Worm (Caenorhabditis elegans): ENCODE data around the gene T04H1.12.

Gene T04H1.12

DNA sequence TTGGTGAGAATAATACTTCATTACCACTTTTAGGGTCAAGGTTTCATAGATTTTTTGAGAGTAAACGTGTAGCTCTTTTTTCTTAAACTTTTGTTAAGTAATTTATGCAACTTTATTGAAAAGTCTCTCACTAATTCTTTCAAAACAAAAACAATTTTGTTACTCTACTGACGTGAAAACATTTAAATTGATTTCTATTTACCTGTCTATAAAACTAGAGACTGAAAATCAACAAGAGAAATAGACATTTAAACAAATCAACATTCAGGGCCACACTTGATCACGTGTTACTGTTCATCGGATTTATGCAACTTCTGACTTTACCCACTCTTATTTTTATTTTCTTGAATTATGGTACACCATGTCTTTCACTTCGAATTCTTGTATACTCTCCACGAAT, 955 bp downstream of the T04H1.12 start, which contains the start of gene ugt-55:
Gene ugt-55 (plus strand): TSS at position 301 of the 400 bp plus-strand sequence.
- TF ChIP-seq dao-5 (tag; optimal IDR thresholded peaks at IDR 0.05) = no peak
- no peak for TF ChIP-seq W03F9.2 (tag; optimal IDR thresholded peaks at IDR 0.05)
- no peak for TF ChIP-seq him-1 (tag; optimal IDR thresholded peaks at IDR 0.05)

DNA sequence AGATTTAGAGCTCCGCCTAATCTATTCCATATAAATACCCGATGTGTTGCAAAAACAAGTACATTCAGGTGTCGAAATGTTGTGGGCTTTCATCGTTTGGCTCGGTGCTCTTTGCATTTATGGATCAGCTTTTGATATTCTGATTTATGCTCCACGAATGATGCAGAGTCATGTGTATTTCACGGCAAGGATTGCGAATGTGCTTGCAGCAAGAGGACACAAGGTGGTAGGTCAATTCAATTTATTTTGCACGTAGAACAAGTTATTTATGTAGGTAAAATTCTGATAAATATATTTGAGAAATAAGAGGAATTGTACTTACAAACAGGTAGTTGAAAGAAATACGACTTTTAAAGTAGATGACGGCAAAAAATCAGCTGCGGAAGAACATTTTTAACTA, 3.5 kb downstream of the T04H1.12 start, which contains the start of gene ugt-56:
Gene ugt-56 (plus strand): TSS at position 61 of the 400 bp plus-strand sequence.
- TF ChIP-seq W03F9.2 (tag; optimal IDR thresholded peaks at IDR 0.05) = no peak
- no peak for TF ChIP-seq dao-5 (tag; optimal IDR thresholded peaks at IDR 0.05)
- TF ChIP-seq him-1 (tag; optimal IDR thresholded peaks at IDR 0.05) = no peak

DNA sequence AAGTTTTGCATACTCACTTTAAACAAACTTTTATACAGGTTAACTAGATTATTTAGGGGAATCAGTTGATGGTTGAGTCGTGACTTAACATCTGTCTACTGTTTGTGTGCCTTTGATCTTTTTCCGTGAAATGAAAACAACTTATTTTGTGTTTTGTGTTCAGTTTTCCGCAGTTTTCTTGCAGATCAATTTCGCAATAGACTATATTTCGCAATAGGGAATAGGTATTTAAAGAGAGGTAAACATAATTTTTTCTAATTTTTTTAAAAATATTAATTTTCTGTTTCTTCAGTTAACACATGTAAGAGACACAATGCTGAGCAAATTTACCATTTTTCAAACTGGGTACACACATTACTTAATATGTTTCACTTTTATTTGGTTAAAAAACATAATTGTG, 5.9 kb downstream of the T04H1.12 start, which contains the start of gene tbb-6:
Gene tbb-6 (plus strand): TSS at position 155 of the 400 bp plus-strand sequence.
- TF ChIP-seq him-1 (tag; optimal IDR thresholded peaks at IDR 0.05) = no peak
- TF ChIP-seq W03F9.2 (tag; optimal IDR thresholded peaks at IDR 0.05) = no peak
- no peak for TF ChIP-seq dao-5 (tag; optimal IDR thresholded peaks at IDR 0.05)

DNA sequence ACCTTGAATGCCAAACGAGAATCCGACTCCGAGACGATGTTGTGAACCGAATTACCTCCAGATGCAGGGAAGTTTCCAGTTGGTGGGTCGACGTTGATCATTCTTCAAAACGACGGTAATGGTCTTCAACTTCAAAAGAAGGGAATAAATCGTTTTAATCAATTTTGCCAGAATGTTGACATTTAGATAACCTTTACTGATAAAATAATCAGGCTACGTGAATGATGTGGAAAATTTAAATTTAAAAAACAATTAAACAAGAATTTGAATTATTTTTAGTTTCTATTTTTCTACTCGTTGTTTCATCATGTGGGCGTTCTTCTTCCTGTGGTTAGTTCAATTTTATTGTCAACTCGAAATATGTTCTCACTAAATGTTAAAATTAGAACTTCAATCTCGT, 8.3 kb downstream of the T04H1.12 start, which contains the start of gene ssp-35:
Gene ssp-35 (minus strand): TSS at position 101 of the 400 bp plus-strand sequence.
- no peak for TF ChIP-seq him-1 (tag; optimal IDR thresholded peaks at IDR 0.05)
- TF ChIP-seq W03F9.2 (tag; optimal IDR thresholded peaks at IDR 0.05) = no peak
- no peak for TF ChIP-seq dao-5 (tag; optimal IDR thresholded peaks at IDR 0.05)

DNA sequence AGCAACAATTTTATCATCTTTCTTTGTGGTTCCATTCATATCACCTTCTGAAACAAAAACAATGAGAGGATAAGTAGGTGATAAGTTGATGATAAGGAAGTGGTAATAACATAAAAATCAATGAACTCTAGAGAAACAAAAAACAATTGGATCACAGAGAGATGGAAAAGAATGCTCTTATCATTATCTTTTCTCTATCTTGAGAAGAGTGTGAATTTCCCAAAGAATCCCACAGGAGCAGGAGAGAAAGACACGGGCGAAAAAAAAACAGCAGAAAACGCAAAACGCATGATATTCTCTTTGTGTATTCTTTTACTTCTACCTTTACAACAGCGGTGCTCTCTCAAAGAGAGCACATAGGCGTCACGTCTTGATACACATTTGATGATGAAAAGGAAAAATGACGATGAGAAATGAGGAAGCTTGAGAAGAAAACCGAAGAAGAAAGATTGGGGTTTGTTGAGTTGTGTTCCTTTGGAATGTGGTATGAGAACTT, 13.9 kb downstream of the T04H1.12 start, which contains the start of gene twk-24:
Gene twk-24 (minus strand): TSS at position 51 of the 496 bp plus-strand sequence.
- TF ChIP-seq dao-5 (tag; optimal IDR thresholded peaks at IDR 0.05) (no peak), him-1 (tag; optimal IDR thresholded peaks at IDR 0.05) (no peak), W03F9.2 (tag; optimal IDR thresholded peaks at IDR 0.05) (no peak)

DNA sequence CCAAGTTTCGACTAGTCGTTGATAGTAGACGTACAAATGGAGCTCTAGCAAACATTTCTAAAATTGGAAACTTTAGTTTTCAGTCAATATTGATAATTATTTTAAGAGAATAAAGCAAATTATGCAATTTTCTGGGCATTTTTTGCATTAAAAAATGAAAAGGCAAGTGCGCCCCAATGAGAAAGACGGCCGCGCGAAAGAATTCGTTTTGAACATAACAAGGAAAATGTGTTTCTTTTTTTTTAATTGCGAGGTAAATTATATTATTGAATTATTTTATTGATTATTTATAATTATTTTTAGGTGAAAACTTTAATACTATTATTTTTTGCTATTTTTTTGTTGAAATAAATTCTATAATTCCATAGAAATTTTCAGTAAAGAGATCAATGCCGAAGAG, 16.1 kb downstream of the T04H1.12 start, which contains the start of the genes tsfm-1 and capg-2:
Gene tsfm-1 (minus strand): TSS at position 57 of the 400 bp plus-strand sequence.
Gene capg-2 (plus strand): TSS at position 379 of the 400 bp plus-strand sequence.
- TF ChIP-seq dao-5 (tag; optimal IDR thresholded peaks at IDR 0.05) = no peak
- TF ChIP-seq W03F9.2 (tag; optimal IDR thresholded peaks at IDR 0.05) = peak; percentile 19

DNA sequence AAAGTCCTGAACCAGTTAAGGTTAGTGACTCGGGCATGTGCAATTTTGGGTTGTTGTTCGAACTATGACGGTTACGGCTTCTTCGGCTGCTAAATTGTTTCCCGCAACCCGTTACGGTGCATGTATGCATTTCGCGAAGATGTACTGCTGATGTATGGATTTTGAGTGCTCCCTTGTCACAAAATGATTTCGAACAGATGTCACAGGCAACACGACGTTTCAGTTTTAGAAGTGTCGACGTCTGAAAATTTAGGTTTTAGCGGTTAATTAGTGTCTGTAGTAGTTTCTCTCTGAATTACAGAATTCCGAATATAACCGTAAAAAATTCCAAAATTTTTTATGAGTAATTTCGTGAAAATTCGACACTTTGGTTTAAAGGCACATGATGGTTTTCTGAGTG, 20.3 kb downstream of the T04H1.12 start:
- TF ChIP-seq W03F9.2 (tag; optimal IDR thresholded peaks at IDR 0.05) (no peak), dao-5 (tag; optimal IDR thresholded peaks at IDR 0.05) (no peak), him-1 (tag; optimal IDR thresholded peaks at IDR 0.05) (no peak)

DNA sequence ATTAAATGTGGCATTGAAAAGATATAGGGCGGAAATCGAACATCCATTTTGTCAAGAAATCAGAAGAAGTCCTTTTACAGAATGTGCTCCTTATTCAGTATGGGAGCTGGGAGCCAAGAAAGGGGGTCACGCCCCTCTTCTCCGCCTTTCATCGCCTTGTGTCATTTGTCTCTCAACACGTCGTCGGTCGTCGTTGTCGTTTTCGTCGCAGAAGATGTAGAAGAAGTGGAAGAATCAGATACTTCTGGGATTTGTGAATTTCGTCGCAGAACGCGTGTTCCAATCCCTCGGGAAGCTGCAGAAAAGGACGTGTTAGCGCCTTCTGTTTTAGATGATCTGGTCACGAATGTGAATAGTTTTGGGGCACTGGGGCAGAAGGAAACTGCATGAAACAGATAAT, 21.5 kb downstream of the T04H1.12 start, which contains the start of gene bnc-1:
Gene bnc-1 (minus strand): TSS at position 101 of the 400 bp plus-strand sequence.
- TF ChIP-seq him-1 (tag; optimal IDR thresholded peaks at IDR 0.05) (no peak), dao-5 (tag; optimal IDR thresholded peaks at IDR 0.05) (no peak), W03F9.2 (tag; optimal IDR thresholded peaks at IDR 0.05) (no peak)

DNA sequence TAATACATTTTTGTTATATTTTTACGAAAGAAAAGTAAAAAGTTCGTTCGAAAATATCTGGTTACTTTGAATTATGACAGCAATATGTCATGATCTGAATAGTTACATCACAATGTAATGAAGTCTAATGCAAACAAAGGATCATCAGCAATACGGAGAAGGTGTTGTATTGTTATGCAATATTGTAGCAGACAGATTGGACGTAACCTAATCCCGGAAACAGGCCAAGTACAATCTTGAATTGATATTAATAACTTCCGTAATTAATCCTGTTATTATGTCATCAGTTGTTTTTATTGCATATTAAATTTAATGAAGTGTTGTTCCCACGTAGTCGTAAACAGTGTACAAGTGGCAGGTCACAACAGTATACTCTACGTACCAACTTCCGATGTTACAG, 26.1 kb downstream of the T04H1.12 start:
- TF ChIP-seq W03F9.2 (tag; optimal IDR thresholded peaks at IDR 0.05) (no peak), dao-5 (tag; optimal IDR thresholded peaks at IDR 0.05) (no peak), him-1 (tag; optimal IDR thresholded peaks at IDR 0.05) (no peak)

DNA sequence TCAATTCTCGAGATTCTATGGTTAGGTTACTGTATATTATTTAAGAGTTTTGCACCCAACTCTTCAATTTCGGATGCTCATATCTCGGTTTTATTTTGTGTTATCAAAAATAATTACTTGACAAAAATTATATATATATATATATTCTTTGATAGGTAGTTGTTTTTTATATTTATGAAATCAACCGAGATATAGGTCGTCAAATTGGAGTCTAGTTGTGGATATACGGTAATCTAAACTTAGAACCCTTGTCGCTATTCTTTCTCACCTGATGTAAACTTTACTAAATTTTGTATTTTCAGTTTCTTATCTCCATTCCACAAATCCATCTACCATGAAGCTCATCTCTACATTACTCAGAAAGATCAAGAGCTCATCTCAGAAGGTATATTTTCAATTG, 27.7 kb downstream of the T04H1.12 start, which contains the start of gene F55C5.10:
Gene F55C5.10 (plus strand): TSS at position 301 of the 400 bp plus-strand sequence.
- TF ChIP-seq him-1 (tag; optimal IDR thresholded peaks at IDR 0.05) = no peak
- TF ChIP-seq W03F9.2 (tag; optimal IDR thresholded peaks at IDR 0.05) = no peak

DNA sequence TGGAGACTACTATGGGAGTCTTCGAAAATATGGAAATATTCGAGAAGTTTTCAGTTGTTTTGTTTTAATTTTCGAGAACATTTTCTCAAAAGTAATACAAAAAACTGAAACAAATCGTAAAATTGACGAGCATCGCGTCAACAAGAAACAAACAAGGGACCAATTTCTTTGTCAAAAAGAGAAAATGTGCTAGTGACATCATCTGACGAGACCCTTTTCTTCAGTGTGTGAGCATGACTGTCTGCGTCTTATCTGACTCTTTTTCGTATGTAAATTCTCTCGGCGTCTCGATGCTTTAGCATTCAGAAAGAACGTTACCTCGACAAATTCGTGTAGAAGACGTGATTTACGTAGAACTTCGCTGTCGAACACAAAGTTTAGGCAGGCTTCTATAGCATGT, 32.2 kb downstream of the T04H1.12 start:
- TF ChIP-seq W03F9.2 (tag; optimal IDR thresholded peaks at IDR 0.05) (no peak), him-1 (tag; optimal IDR thresholded peaks at IDR 0.05) (no peak), dao-5 (tag; optimal IDR thresholded peaks at IDR 0.05) (no peak)

DNA sequence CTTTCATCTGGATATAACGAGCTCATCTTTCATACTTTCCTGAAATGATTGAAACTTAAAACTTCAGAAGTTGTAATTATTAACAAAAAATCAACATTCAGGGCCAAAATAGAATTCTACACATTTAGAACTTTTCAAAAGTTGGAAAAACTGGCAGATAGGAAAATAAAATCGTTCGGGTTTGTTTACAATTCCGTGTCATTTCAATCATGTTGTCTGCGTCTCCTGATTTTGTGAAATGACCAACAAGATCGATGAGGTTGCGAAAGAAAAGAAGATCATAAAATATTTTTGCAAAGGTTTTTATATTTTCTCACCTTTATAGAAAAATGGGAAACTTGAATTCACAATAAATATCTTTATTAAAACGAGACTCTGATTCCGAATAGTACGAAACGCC, 33.1 kb downstream of the T04H1.12 start, which contains the start of gene rskd-1:
Gene rskd-1 (minus strand): TSS at position 39 of the 400 bp plus-strand sequence.
- TF ChIP-seq W03F9.2 (tag; optimal IDR thresholded peaks at IDR 0.05) (no peak), him-1 (tag; optimal IDR thresholded peaks at IDR 0.05) (no peak), dao-5 (tag; optimal IDR thresholded peaks at IDR 0.05) (no peak)

DNA sequence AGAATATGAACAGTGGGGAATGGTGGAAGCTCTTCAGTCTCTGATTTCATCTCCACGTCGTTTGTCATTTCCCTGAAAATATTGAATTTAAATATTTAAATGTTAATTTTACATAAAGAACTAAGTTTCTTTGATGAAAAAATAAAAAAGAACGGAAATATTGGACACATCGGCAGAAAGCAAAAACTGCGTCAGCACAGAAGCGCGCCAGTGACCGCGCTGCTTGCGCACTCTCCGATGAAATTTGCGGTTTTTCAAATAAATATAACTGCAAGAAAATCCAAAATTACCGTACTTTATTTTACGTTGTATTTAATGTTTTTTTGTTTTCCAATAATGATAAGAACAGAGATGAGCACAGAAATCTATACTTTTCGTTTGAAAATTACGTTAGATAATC, 36.1 kb downstream of the T04H1.12 start, which contains the start of the genes srpa-68 and srh-16:
Gene srpa-68 (minus strand): TSS at position 72 of the 400 bp plus-strand sequence.
Gene srh-16 (plus strand): TSS at position 275 of the 400 bp plus-strand sequence.
- peak; percentile 73 for TF ChIP-seq him-1 (tag; optimal IDR thresholded peaks at IDR 0.05)
- TF ChIP-seq W03F9.2 (tag; optimal IDR thresholded peaks at IDR 0.05) = peak; percentile 92
- no peak for TF ChIP-seq dao-5 (tag; optimal IDR thresholded peaks at IDR 0.05)

DNA sequence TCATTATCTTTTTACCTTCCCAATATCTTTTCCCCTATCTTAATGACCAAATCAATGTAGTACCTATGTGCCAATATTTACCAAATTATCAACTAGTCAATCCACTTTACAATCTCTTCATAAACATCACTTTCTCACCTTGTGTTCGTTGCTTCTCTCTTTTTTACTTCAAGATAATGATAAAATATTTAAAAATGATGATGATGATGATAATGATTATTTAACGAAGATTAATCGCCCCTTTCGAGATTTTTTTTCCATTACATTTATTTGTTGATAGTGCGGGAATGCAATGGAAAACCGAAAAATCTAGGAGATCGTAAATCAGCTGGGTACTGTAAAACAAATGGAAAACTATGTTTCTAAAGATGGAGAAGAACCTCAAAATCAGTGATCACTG, 38.6 kb downstream of the T04H1.12 start:
- no peak for TF ChIP-seq W03F9.2 (tag; optimal IDR thresholded peaks at IDR 0.05)
- TF ChIP-seq dao-5 (tag; optimal IDR thresholded peaks at IDR 0.05) = no peak
- no peak for TF ChIP-seq him-1 (tag; optimal IDR thresholded peaks at IDR 0.05)
